Fruit fly (Drosophila melanogaster) whole organism: ENCODE results near the gene Pcif1.

Source experiments
- CG8478 ChIP-seq: fragments of >200 bp; optimal IDR thresholded peaks from 2 replicates; lab custom pipeline; 2018; ENCODE audit warnings: inconsistent platforms
- Dll ChIP-seq: fragments of >200 bp; optimal IDR thresholded peaks from 2 replicates; lab custom pipeline; 2017
- EcR ChIP-seq, 2 experiments: fragments of >200 bp; optimal IDR thresholded peaks; 2 replicates each; lab custom pipeline; 2017; ENCODE audit warnings: missing biosample characterization in 2 of 2, missing genetic modification characterization in 2 of 2, missing genetic modification reagents in 2 of 2
- pan ChIP-seq: fragments of >200 bp; optimal IDR thresholded peaks from 2 replicates; lab custom pipeline; 2017
- psq ChIP-seq: fragments of >200 bp; optimal IDR thresholded peaks from 2 replicates; lab custom pipeline; 2017
- usp ChIP-seq: fragments of >200 bp; optimal IDR thresholded peaks from 2 replicates; lab custom pipeline; 2017; ENCODE audit warnings: missing biosample characterization, missing genetic modification characterization, mixed read lengths

dm6 chr3L:20834150-20834549 is 48.2 kb upstream of the Pcif1 start:
- TF ChIP-seq Dll (lab: Kevin White, UChicago): no peak
- no peak for TF ChIP-seq usp (GFP tag; lab: Kevin White, UChicago)
- no peak for TF ChIP-seq psq (lab: Kevin White, UChicago)
- TF ChIP-seq pan: no peak
- no peak for TF ChIP-seq EcR (GFP tag; optimal IDR thresholded peaks at IDR 0.05; lab: Kevin White, UChicago)
- no peak for TF ChIP-seq CG8478
